Fruit fly (Drosophila melanogaster) Kc167 (cell line): ENCODE results near the gene pelo.

Experiments used
- Myc ChIP-seq: fragments of >200 bp; optimal IDR thresholded peaks from 2 replicates; lab custom pipeline; 2017; ENCODE audit warnings: missing external identifiers
- Sin3A ChIP-seq: fragments of >200 bp; optimal IDR thresholded peaks from 2 replicates; lab custom pipeline; 2018; ENCODE audit warnings: missing external identifiers
- h ChIP-seq: fragments of >200 bp; optimal IDR thresholded peaks from 3 replicates; lab custom pipeline; 2018; ENCODE audit warnings: missing external identifiers
- insv ChIP-seq: fragments of >200 bp; optimal IDR thresholded peaks from 3 replicates; lab custom pipeline; 2018; ENCODE audit warnings: missing external identifiers
- psq ChIP-seq: fragments of >200 bp; optimal IDR thresholded peaks from 2 replicates; lab custom pipeline; 2017; ENCODE audit warnings: missing external identifiers
- ttk ChIP-seq: sonication (Bioruptor generic); optimal IDR thresholded peaks from 2 replicates; lab custom pipeline; 2017; ENCODE audit warnings: missing external identifiers

dm6 chr2L:9753357-9753756 lies 52.7 kb downstream of the pelo start:
- TF ChIP-seq h (no peak), insv (lab: Kevin White, UChicago) (no peak), Myc (lab: Kevin White, UChicago) (no peak), Sin3A (lab: Kevin White, UChicago) (no peak), psq (lab: Kevin White, UChicago) (no peak), ttk (lab: Kevin White, UChicago) (no peak)
